Worm (Caenorhabditis elegans) whole organism, young adult: Measurements from ENCODE around the gene C56E6.4.

Experiments
- B0019.2 ChIP-seq: fragments of 200-800 bp; sonication (Bioruptor generic); conservative IDR thresholded peaks from 2 replicates; pipeline ENCODE4 v1.3.6; 2022; ENCODE audit warnings: missing genetic modification reagents, missing genetic modification characterization, missing compliant biosample characterization
- C06A6.2 ChIP-seq: fragments of 200-800 bp; sonication (Bioruptor generic); conservative IDR thresholded peaks from 2 replicates; pipeline ENCODE4 v1.3.6; 2022; ENCODE audit warnings: missing genetic modification characterization, missing compliant biosample characterization
- F39B2.1 ChIP-seq: fragments of 200-800 bp; sonication (Bioruptor generic); IDR thresholded peaks from 2 replicates; pipeline ENCODE4 v1.3.6; 2022; ENCODE audit warnings: missing genetic modification reagents, missing genetic modification characterization, missing compliant biosample characterization
- F57A8.1 ChIP-seq: fragments of 200-800 bp; sonication (Bioruptor generic); optimal IDR thresholded peaks from 2 replicates; lab custom pipeline; 2018; ENCODE audit warnings: mild to moderate bottlenecking, missing genetic modification characterization, moderate library complexity, missing compliant biosample characterization
- F57C9.4 ChIP-seq: sonication (generic microtip); optimal IDR thresholded peaks from 2 replicates; lab custom pipeline; 2017; ENCODE audit warnings: mild to moderate bottlenecking, missing genetic modification characterization, missing compliant biosample characterization
- T26A5.8 ChIP-seq: sonication (generic microtip); optimal IDR thresholded peaks from 2 replicates; lab custom pipeline; 2016; ENCODE audit warnings: missing genetic modification characterization, missing compliant biosample characterization
- Y53F4B.3 ChIP-seq: fragments of 200-800 bp; sonication (Bioruptor generic); IDR thresholded peaks from 2 replicates; pipeline ENCODE4 v1.3.6; 2022; ENCODE audit warnings: missing genetic modification reagents, missing genetic modification characterization, missing compliant biosample characterization
- Y53G8AR.9 ChIP-seq: fragments of 200-800 bp; sonication (Bioruptor generic); conservative IDR thresholded peaks from 2 replicates; pipeline ENCODE4 v1.3.6; 2022; ENCODE audit warnings: missing genetic modification reagents, missing genetic modification characterization, missing compliant biosample characterization
- Y95B8A.8 ChIP-seq: fragments of 200-800 bp; sonication (Bioruptor generic); IDR thresholded peaks from 2 replicates; pipeline ENCODE4 v1.3.6; 2022; ENCODE audit warnings: missing genetic modification reagents, missing genetic modification characterization, missing compliant biosample characterization
- ama-1 ChIP-seq, 3 experiments: fragments of 150-350 bp in 1 of 3; sonication (generic microtip) in 2 of 3; optimal IDR thresholded peaks; 2 replicates each; lab custom pipeline; 2014 to 2018; ENCODE audit warnings: missing biosample characterization in 2 of 3, missing genetic modification characterization in 2 of 3, missing genetic modification reagents in 2 of 3
- athp-1 ChIP-seq: sonication (generic microtip); optimal IDR thresholded peaks from 2 replicates; lab custom pipeline; 2017; ENCODE audit warnings: mild to moderate bottlenecking, missing genetic modification characterization, missing compliant biosample characterization
- attf-5 ChIP-seq: fragments of 200-800 bp; sonication (Bioruptor generic); optimal IDR thresholded peaks from 2 replicates; lab custom pipeline; 2018; ENCODE audit warnings: mild to moderate bottlenecking, missing genetic modification characterization, missing compliant biosample characterization
- ccch-3 ChIP-seq: fragments of 200-800 bp; sonication (Bioruptor generic); optimal IDR thresholded peaks from 2 replicates; lab custom pipeline; 2018; ENCODE audit warnings: mild to moderate bottlenecking, missing genetic modification characterization, missing compliant biosample characterization
- ceh-79 ChIP-seq: sonication (generic microtip); optimal IDR thresholded peaks from 2 replicates; lab custom pipeline; 2017; ENCODE audit warnings: mild to moderate bottlenecking, missing genetic modification characterization, missing compliant biosample characterization
- ceh-91 ChIP-seq: fragments of 200-800 bp; sonication (Bioruptor generic); IDR thresholded peaks from 2 replicates; pipeline ENCODE4 v1.3.6; 2022; ENCODE audit warnings: missing genetic modification reagents, missing genetic modification characterization, missing compliant biosample characterization
- chd-7 ChIP-seq: sonication (generic microtip); optimal IDR thresholded peaks from 2 replicates; lab custom pipeline; 2016; ENCODE audit warnings: mild to moderate bottlenecking, missing genetic modification characterization, moderate library complexity, missing compliant biosample characterization
- dpff-1 ChIP-seq: sonication (generic microtip); optimal IDR thresholded peaks from 2 replicates; lab custom pipeline; 2017; ENCODE audit warnings: mild to moderate bottlenecking, missing genetic modification characterization, missing compliant biosample characterization
- efl-1 ChIP-seq: fragments of 150-350 bp; optimal IDR thresholded peaks from 2 replicates; lab custom pipeline; 2014; ENCODE audit warnings: missing biosample characterization, missing genetic modification reagents, missing genetic modification characterization
- egl-18 ChIP-seq: fragments of 200-800 bp; sonication (Bioruptor generic); IDR thresholded peaks from 2 replicates; pipeline ENCODE4 v1.3.6; 2022; ENCODE audit warnings: missing genetic modification reagents, missing genetic modification characterization, missing compliant biosample characterization
- egrh-3 ChIP-seq: fragments of 200-800 bp; sonication (Bioruptor generic); IDR thresholded peaks from 2 replicates; pipeline ENCODE4 v1.3.6; 2022; ENCODE audit warnings: missing genetic modification reagents, missing genetic modification characterization, missing compliant biosample characterization
- hlh-12 ChIP-seq: sonication (generic microtip); optimal IDR thresholded peaks from 2 replicates; lab custom pipeline; 2016; ENCODE audit warnings: missing genetic modification characterization, missing compliant biosample characterization
- hmg-20 ChIP-seq: fragments of 200-800 bp; sonication (Bioruptor generic); IDR thresholded peaks from 2 replicates; pipeline ENCODE4 v1.3.6; 2022; ENCODE audit warnings: missing genetic modification reagents, missing genetic modification characterization, missing compliant biosample characterization
- let-607 ChIP-seq, 2 experiments: fragments of 200-800 bp in 1 of 2; sonication (Bioruptor generic) in 1 of 2; sonication (generic microtip) in 1 of 2; optimal IDR thresholded peaks; 2 replicates each; lab custom pipeline; 2016 to 2018; ENCODE audit warnings: mild to moderate bottlenecking in 2 of 2, missing compliant biosample characterization in 2 of 2, missing genetic modification characterization in 2 of 2, moderate library complexity in 2 of 2, missing genotype in 1 of 2
- lin-26 ChIP-seq: fragments of 200-800 bp; sonication (Bioruptor generic); IDR thresholded peaks from 2 replicates; pipeline ENCODE4 v1.3.6; 2022; ENCODE audit warnings: missing genetic modification reagents, missing genetic modification characterization, missing compliant biosample characterization
- lin-40 ChIP-seq: sonication (generic microtip); optimal IDR thresholded peaks from 2 replicates; lab custom pipeline; 2016; ENCODE audit warnings: missing genetic modification characterization, mild to moderate bottlenecking, missing compliant biosample characterization, missing genotype, missing genetic modification reagents
- lin-54 ChIP-seq: fragments of 200-800 bp; sonication (Bioruptor generic); optimal IDR thresholded peaks from 2 replicates; lab custom pipeline; 2018; ENCODE audit warnings: mild to moderate bottlenecking, missing genetic modification characterization, missing compliant biosample characterization
- madf-10 ChIP-seq: sonication (generic microtip); optimal IDR thresholded peaks from 2 replicates; lab custom pipeline; 2016; ENCODE audit warnings: mild to moderate bottlenecking, missing genetic modification characterization, missing compliant biosample characterization
- madf-6 ChIP-seq: fragments of 200-800 bp; sonication (Bioruptor generic); IDR thresholded peaks from 2 replicates; pipeline ENCODE4 v1.3.6; 2022; ENCODE audit warnings: missing genetic modification reagents, missing genetic modification characterization, missing compliant biosample characterization
- madf-8 ChIP-seq: fragments of 200-800 bp; sonication (Bioruptor generic); conservative IDR thresholded peaks from 2 replicates; pipeline ENCODE4 v1.3.6; 2022; ENCODE audit warnings: missing genetic modification reagents, missing genetic modification characterization, missing compliant biosample characterization
- mxl-1 ChIP-seq: sonication (generic microtip); optimal IDR thresholded peaks from 2 replicates; lab custom pipeline; 2016; ENCODE audit warnings: missing genetic modification characterization, missing compliant biosample characterization
- nfyb-1 ChIP-seq: fragments of 200-800 bp; sonication (Bioruptor generic); IDR thresholded peaks from 2 replicates; pipeline ENCODE4 v1.3.6; 2022; ENCODE audit warnings: missing genetic modification reagents, missing genetic modification characterization, missing compliant biosample characterization
- pbrm-1 ChIP-seq: fragments of 200-800 bp; sonication (Bioruptor generic); IDR thresholded peaks from 2 replicates; pipeline ENCODE4 v1.3.6; 2022; ENCODE audit warnings: missing genetic modification reagents, missing genetic modification characterization, missing compliant biosample characterization
- rcor-1 ChIP-seq: fragments of 200-800 bp; sonication (Bioruptor generic); IDR thresholded peaks from 2 replicates; pipeline ENCODE4 v1.3.6; 2022; ENCODE audit warnings: missing genetic modification reagents, missing genetic modification characterization, missing compliant biosample characterization
- repo-1 ChIP-seq: sonication (generic microtip); optimal IDR thresholded peaks from 2 replicates; lab custom pipeline; 2017; ENCODE audit warnings: mild to moderate bottlenecking, missing genetic modification characterization, missing compliant biosample characterization
- rpc-1 ChIP-seq, 2 experiments: fragments of 150-350 bp in 1 of 2; sonication (generic microtip) in 1 of 2; optimal IDR thresholded peaks; 2 replicates each; lab custom pipeline; 2014 to 2018; ENCODE audit warnings: missing biosample characterization in 1 of 2, missing genetic modification characterization in 1 of 2, missing genetic modification reagents in 1 of 2, missing genotype in 1 of 2
- snpc-1.1 ChIP-seq: sonication (generic microtip); optimal IDR thresholded peaks from 2 replicates; lab custom pipeline; 2017; ENCODE audit warnings: missing genetic modification characterization, mild to moderate bottlenecking, missing compliant biosample characterization, antibody characterized with exemption, moderate library complexity, missing genotype, missing genetic modification reagents; ENCODE audit not compliant: insufficient read depth
- sptf-2 ChIP-seq: fragments of 200-800 bp; sonication (Bioruptor generic); optimal IDR thresholded peaks from 2 replicates; lab custom pipeline; 2018; ENCODE audit warnings: mild to moderate bottlenecking, missing genetic modification characterization, missing compliant biosample characterization
- unc-130 ChIP-seq: sonication (generic microtip); optimal IDR thresholded peaks from 2 replicates; lab custom pipeline; 2016; ENCODE audit warnings: missing genetic modification reagents, missing genetic modification characterization, missing compliant biosample characterization
- xnd-1 ChIP-seq: sonication (generic microtip); optimal IDR thresholded peaks from 2 replicates; lab custom pipeline; 2016; ENCODE audit warnings: missing genotype, missing genetic modification reagents, missing genetic modification characterization, missing compliant biosample characterization
- zfh-2 ChIP-seq: fragments of 200-800 bp; sonication (Bioruptor generic); conservative IDR thresholded peaks from 2 replicates; pipeline ENCODE4 v1.3.6; 2022; ENCODE audit warnings: missing genetic modification reagents, missing genetic modification characterization, missing compliant biosample characterization
- ztf-22 ChIP-seq: fragments of 200-800 bp; sonication (Bioruptor generic); optimal IDR thresholded peaks from 2 replicates; lab custom pipeline; 2018; ENCODE audit warnings: mild to moderate bottlenecking, missing genetic modification characterization, moderate library complexity, missing compliant biosample characterization
- ztf-26 ChIP-seq: sonication (generic microtip); optimal IDR thresholded peaks from 2 replicates; lab custom pipeline; 2017; ENCODE audit warnings: missing genetic modification characterization, missing compliant biosample characterization
- ztf-28 ChIP-seq: fragments of 200-800 bp; sonication (Bioruptor generic); IDR thresholded peaks from 2 replicates; pipeline ENCODE4 v1.3.6; 2022; ENCODE audit warnings: missing genetic modification reagents, missing genetic modification characterization, missing compliant biosample characterization

C56E6.4 gene

ce11 chrII:6493709-6494326 is 34.7 kb downstream of the C56E6.4 start (continued):
- no peak for TF ChIP-seq ama-1 (optimal IDR thresholded peaks at IDR 0.05; lab: Kevin White, UChicago)
- TF ChIP-seq ama-1 (GFP tag; optimal IDR thresholded peaks at IDR 0.05; lab: Kevin White, UChicago) = peak in 1 of 2 experiments; percentile 6
- no peak for TF ChIP-seq C06A6.2
- TF ChIP-seq ztf-22 (GFP tag; lab: Kevin White, UChicago) = no peak

DNA sequence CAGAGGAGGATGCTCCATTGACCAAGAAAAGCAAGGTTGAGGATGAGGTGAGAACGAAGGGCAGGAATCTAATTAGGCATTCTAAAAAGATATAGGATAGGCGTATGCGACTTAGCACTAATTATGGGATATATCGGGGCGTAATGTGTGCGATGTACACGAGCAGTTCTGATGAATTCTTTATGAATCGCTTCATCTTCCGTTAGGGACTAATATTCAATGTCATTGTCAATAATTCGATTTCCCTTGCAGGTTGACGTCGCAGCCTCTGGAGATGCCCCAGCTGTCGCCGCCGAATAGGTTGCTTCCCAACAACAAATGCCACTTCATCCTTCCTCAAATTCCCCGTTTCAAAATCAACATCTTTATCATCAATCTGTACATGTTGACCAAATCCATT is 35.4 kb downstream of the C56E6.4 start:
- TF ChIP-seq egl-18 (GFP tag; lab: Robert Waterston, UW) = 0 out of 2 replicates have a peak, but pooled peaks have one; percentile 7
- TF ChIP-seq F57A8.1 (GFP tag; lab: Kevin White, UChicago) = no peak
- TF ChIP-seq, all 124 proteins: peak for 1

- no peak for TF ChIP-seq repo-1 (tag; lab: Kevin White, UChicago)
- peak; percentile 28 for TF ChIP-seq madf-10
- no peak for TF ChIP-seq F57C9.4
- TF ChIP-seq ztf-28 (GFP tag; lab: Robert Waterston, UW) = no peak
- TF ChIP-seq sptf-2 = no peak
- no peak for TF ChIP-seq athp-1 (tag; lab: Kevin White, UChicago)
- no peak for TF ChIP-seq Y53G8AR.9 (GFP tag; lab: Robert Waterston, UW)
- peak; percentile 88 for TF ChIP-seq egrh-3
- TF ChIP-seq unc-130 (GFP tag; lab: Kevin White, UChicago) = no peak
- TF ChIP-seq ccch-3 (GFP tag; lab: Kevin White, UChicago) = no peak
- no peak for TF ChIP-seq madf-6
- peak; percentile 61; the same call in 1 of the 2 replicates for TF ChIP-seq lin-26 (GFP tag; lab: Robert Waterston, UW)
- TF ChIP-seq dpff-1 = no peak
- no peak for TF ChIP-seq xnd-1 (tag; lab: Kevin White, UChicago)
- no peak for TF ChIP-seq B0019.2
- TF ChIP-seq hlh-12 (tag; lab: Kevin White, UChicago) = no peak
- TF ChIP-seq zfh-2 = peak; percentile 99
- 0 out of 2 replicates have a peak, but pooled peaks have one; percentile 25 for TF ChIP-seq ceh-91 (GFP tag; lab: Robert Waterston, UW)
- no peak for TF ChIP-seq Y53F4B.3 (GFP tag; lab: Robert Waterston, UW)
- TF ChIP-seq F39B2.1 = no peak
- no peak for TF ChIP-seq let-607 (tag; optimal IDR thresholded peaks at IDR 0.05; lab: Kevin White, UChicago)
- TF ChIP-seq attf-5 (GFP tag; lab: Kevin White, UChicago) = peak; percentile 72
- no peak for TF ChIP-seq ceh-79 (tag; lab: Kevin White, UChicago)
- TF ChIP-seq chd-7 = peak; percentile 12
- TF ChIP-seq efl-1 (GFP tag; lab: Kevin White, UChicago) = no peak
- TF ChIP-seq ztf-26 (tag; lab: Kevin White, UChicago) = no peak
- TF ChIP-seq rcor-1 (GFP tag; lab: Robert Waterston, UW) = peak; percentile 60
- TF ChIP-seq madf-8 (GFP tag; lab: Robert Waterston, UW) = peak; percentile 23; the same call in 1 of the 2 replicates
- TF ChIP-seq nfyb-1 = peak; percentile 34; the same call in 1 of the 2 replicates
- no peak for TF ChIP-seq mxl-1 (tag; lab: Kevin White, UChicago)
- no peak for TF ChIP-seq C06A6.2
- TF ChIP-seq lin-54 (GFP tag; lab: Kevin White, UChicago) = peak; percentile 46
- no peak for TF ChIP-seq hmg-20 (GFP tag; lab: Robert Waterston, UW)
- peak; percentile 22 for TF ChIP-seq lin-40
- TF ChIP-seq rpc-1 (optimal IDR thresholded peaks at IDR 0.05; lab: Kevin White, UChicago) = no peak
- TF ChIP-seq rpc-1 (tag; optimal IDR thresholded peaks at IDR 0.05; lab: Kevin White, UChicago) = no peak
- TF ChIP-seq F57A8.1 (GFP tag; lab: Kevin White, UChicago) = no peak
- TF ChIP-seq pbrm-1 (GFP tag; lab: Robert Waterston, UW) = 0 out of 2 replicates have a peak, but pooled peaks have one; percentile 25
- TF ChIP-seq snpc-1.1 (tag; lab: Kevin White, UChicago) = no peak
- TF ChIP-seq T26A5.8 (tag; lab: Kevin White, UChicago) = no peak
- no peak for TF ChIP-seq Y95B8A.8
Measured at ce11 chrII:6491817-6492452, 36.6 kb downstream of the C56E6.4 start, which contains the start of the genes T28D9.11 and T28D9.1. T28D9.11 (minus strand) TSS chrII:6491993. T28D9.1 (plus strand) TSS chrII:6492402.
